Worm (Caenorhabditis elegans) whole organism, mixed stage, embryonic: Measurements from ENCODE around the gene EGAP1.5.

ENCODE experiments used
- mab-5 ChIP-seq: fragments of 150-350 bp; optimal IDR thresholded peaks from 2 replicates; lab custom pipeline; 2014; ENCODE audit warnings: missing biosample characterization, missing genetic modification characterization
- nhr-76 ChIP-seq: sonication (generic microtip); optimal IDR thresholded peaks from 2 replicates; lab custom pipeline; 2017; ENCODE audit warnings: missing biosample characterization, missing genetic modification characterization
- sem-2 ChIP-seq: fragments of 200-800 bp; sonication (Bioruptor generic); optimal IDR thresholded peaks from 2 replicates; lab custom pipeline; 2018; ENCODE audit warnings: mild to moderate bottlenecking, missing genetic modification characterization, missing compliant biosample characterization
- snpc-4 ChIP-seq: fragments of 150-350 bp; optimal IDR thresholded peaks from 2 replicates; lab custom pipeline; 2014; ENCODE audit warnings: missing biosample characterization, missing genetic modification characterization
- unc-62 ChIP-seq: fragments of 150-350 bp; optimal IDR thresholded peaks from 2 replicates; lab custom pipeline; 2014; ENCODE audit warnings: missing biosample characterization, missing genetic modification reagents, missing genetic modification characterization

- TF ChIP-seq sem-2 (GFP tag; lab: Kevin White, UChicago) (no peak), mab-5 (tag; lab: Kevin White, UChicago) (no peak), unc-62 (GFP tag; lab: Kevin White, UChicago) (no peak), nhr-76 (tag; lab: Kevin White, UChicago) (no peak), snpc-4 (tag; lab: Kevin White, UChicago) (no peak)
Observed at ce11 chrIII:5938013-5938412, 6.5 kb downstream of the EGAP1.5 start.
